Worm (Caenorhabditis elegans): ENCODE measurements around the gene D2045.7.

Gene D2045.7

ce11 chrIII:10461164-10461546 lies 18.1 kb upstream of the D2045.7 start, which contains the start of gene atx-2 (continued):
- TF ChIP-seq tbx-9 (tag; optimal IDR thresholded peaks at IDR 0.05; ENCODE audit: borderline replicate concordance), result no peak
- TF ChIP-seq snpc-3.4 (tag; optimal IDR thresholded peaks at IDR 0.05), result peak; percentile 76
- TF ChIP-seq snpc-1.1 (tag; optimal IDR thresholded peaks at IDR 0.05; ENCODE audit: insufficient read depth), result peak; percentile 71
- peak; percentile 89 for TF ChIP-seq madf-6 (GFP tag; IDR thresholded peaks at IDR 0.05)
- TF ChIP-seq nfya-1 (tag; optimal IDR thresholded peaks at IDR 0.05; ENCODE audit: borderline replicate concordance, insufficient read depth), result no peak
- peak; percentile 64 for TF ChIP-seq T26A5.8 (tag; optimal IDR thresholded peaks at IDR 0.05)
- peak; percentile 88 for TF ChIP-seq hrde-1 (tag; optimal IDR thresholded peaks at IDR 0.05; ENCODE audit: borderline replicate concordance)
- TF ChIP-seq tlf-1 (GFP tag; optimal IDR thresholded peaks at IDR 0.05), result peak; percentile 82
- TF ChIP-seq lin-54 (GFP tag; optimal IDR thresholded peaks at IDR 0.05), result peak; percentile 91
- peak; percentile 87 for TF ChIP-seq Y53G8AR.9 (GFP tag; conservative IDR thresholded peaks at IDR 0.05)
- peak; percentile 86 for TF ChIP-seq B0336.3 (GFP tag; IDR thresholded peaks at IDR 0.05)
- no peak for TF ChIP-seq Y53F4B.3 (GFP tag; IDR thresholded peaks at IDR 0.05)
- peak; percentile 66 for TF ChIP-seq somi-1 (GFP tag; optimal IDR thresholded peaks at IDR 0.05)
- peak; percentile 92 for TF ChIP-seq egl-44 (GFP tag; IDR thresholded peaks at IDR 0.05)
- TF ChIP-seq B0261.1 (tag; optimal IDR thresholded peaks at IDR 0.05), result no peak
- no peak for TF ChIP-seq mes-4 (tag; optimal IDR thresholded peaks at IDR 0.05)
- TF ChIP-seq D2030.7 (GFP tag; IDR thresholded peaks at IDR 0.05), result peak; percentile 87
- no peak for TF ChIP-seq F57A8.1 (GFP tag; optimal IDR thresholded peaks at IDR 0.05)
- peak; percentile 15 for TF ChIP-seq hlh-12 (tag; optimal IDR thresholded peaks at IDR 0.05)
- peak; percentile 55 for TF ChIP-seq xnd-1 (tag; optimal IDR thresholded peaks at IDR 0.05)
- peak; percentile 93 for TF ChIP-seq zim-3 (tag; optimal IDR thresholded peaks at IDR 0.05)
- peak; percentile 57 for TF ChIP-seq rpc-1 (optimal IDR thresholded peaks at IDR 0.05)
- no peak for TF ChIP-seq rpc-1 (tag; optimal IDR thresholded peaks at IDR 0.05)
- peak; percentile 93 for TF ChIP-seq nfyb-1 (GFP tag; IDR thresholded peaks at IDR 0.05)
- peak; percentile 67 for TF ChIP-seq nhr-80 (tag; optimal IDR thresholded peaks at IDR 0.05)
- no peak for TF ChIP-seq egl-18 (GFP tag; IDR thresholded peaks at IDR 0.05)
- TF ChIP-seq akir-1 (GFP tag; optimal IDR thresholded peaks at IDR 0.05), result peak; percentile 47
- peak; percentile 1 for TF ChIP-seq T07F8.4 (tag; optimal IDR thresholded peaks at IDR 0.05)
- peak; percentile 78 for TF ChIP-seq F22D6.2 (tag; optimal IDR thresholded peaks at IDR 0.05)
- TF ChIP-seq ztf-22 (GFP tag; optimal IDR thresholded peaks at IDR 0.05), result peak; percentile 42
- TF ChIP-seq lin-26 (GFP tag; IDR thresholded peaks at IDR 0.05), result peak; percentile 88
- TF ChIP-seq ztf-3 (GFP tag; optimal IDR thresholded peaks at IDR 0.05), result no peak
- peak; percentile 99 for TF ChIP-seq attf-5 (GFP tag; optimal IDR thresholded peaks at IDR 0.05)
- peak; percentile 69 for TF ChIP-seq snpc-4 (GFP tag; optimal IDR thresholded peaks at IDR 0.05)
- peak; percentile 6 to 84 (median 62) for TF ChIP-seq snpc-4 (tag; optimal IDR thresholded peaks at IDR 0.05)
- peak; percentile 61 to 84 for TF ChIP-seq let-607 (tag; optimal IDR thresholded peaks at IDR 0.05)
- peak; percentile 93 for TF ChIP-seq Y79H2A.3 (GFP tag; conservative IDR thresholded peaks at IDR 0.05)
- peak; percentile 71 for TF ChIP-seq F33H1.4 (GFP tag; IDR thresholded peaks at IDR 0.05)
- TF ChIP-seq cebp-2 (GFP tag; IDR thresholded peaks at IDR 0.05), result peak; percentile 74; the same call in 1 of the 2 replicates
- peak; percentile 69; the same call in 1 of the 2 replicates for TF ChIP-seq hsf-1 (GFP tag; IDR thresholded peaks at IDR 0.05)
- TF ChIP-seq ztf-6 (GFP tag; IDR thresholded peaks at IDR 0.05), result 0 out of 2 replicates have a peak, but pooled peaks have one; percentile 76
- no peak for TF ChIP-seq lsy-27 (tag; optimal IDR thresholded peaks at IDR 0.05; ENCODE audit: borderline replicate concordance, insufficient read depth)
- TF ChIP-seq ceh-58 (GFP tag; IDR thresholded peaks at IDR 0.05), result 0 out of 2 replicates have a peak, but pooled peaks have one; percentile 64
- TF ChIP-seq chd-7 (tag; optimal IDR thresholded peaks at IDR 0.05), result peak; percentile 92
- peak; percentile 96 for TF ChIP-seq ztf-25 (GFP tag; IDR thresholded peaks at IDR 0.05)
- TF ChIP-seq him-1 (tag; optimal IDR thresholded peaks at IDR 0.05), result no peak
- no peak for TF ChIP-seq F55B11.4 (tag; optimal IDR thresholded peaks at IDR 0.05; ENCODE audit: borderline replicate concordance, insufficient read depth)
- peak; percentile 76 for TF ChIP-seq lsl-1 (GFP tag; optimal IDR thresholded peaks at IDR 0.05)

Data from whole organism, young adult.